Worm (Caenorhabditis elegans): ENCODE data around the gene C13E3.1.

Gene C13E3.1

ce11 chrX:8921221-8921620, 28.3 kb downstream of the C13E3.1 start:
- no peak for TF ChIP-seq nhr-237 (tag; optimal IDR thresholded peaks at IDR 0.05)
- no peak for TF ChIP-seq mls-2 (tag; optimal IDR thresholded peaks at IDR 0.05)
- no peak for TF ChIP-seq lin-32 (GFP tag; optimal IDR thresholded peaks at IDR 0.05)
- TF ChIP-seq nhr-76 (tag; optimal IDR thresholded peaks at IDR 0.05): no peak
- TF ChIP-seq tbx-8 (GFP tag; optimal IDR thresholded peaks at IDR 0.05): no peak
- no peak for TF ChIP-seq snpc-4 (tag; optimal IDR thresholded peaks at IDR 0.05)
- TF ChIP-seq mep-1 (tag; optimal IDR thresholded peaks at IDR 0.05): no peak
- TF ChIP-seq ceh-39 (tag; optimal IDR thresholded peaks at IDR 0.05): no peak
- TF ChIP-seq elt-1 (tag; optimal IDR thresholded peaks at IDR 0.05; ENCODE audit: borderline replicate concordance, insufficient read depth): no peak
- TF ChIP-seq unc-62 (GFP tag; optimal IDR thresholded peaks at IDR 0.05): no peak
- TF ChIP-seq drap-1 (GFP tag; optimal IDR thresholded peaks at IDR 0.05): no peak
- no peak for TF ChIP-seq mab-5 (tag; optimal IDR thresholded peaks at IDR 0.05)
- TF ChIP-seq pha-4 (tag; optimal IDR thresholded peaks at IDR 0.05): no peak

ce11 chrX:8925443-8925842, 32.5 kb downstream of the C13E3.1 start:
- TF ChIP-seq ham-2 (GFP tag; optimal IDR thresholded peaks at IDR 0.05) (peak; percentile 25), lin-32 (GFP tag; optimal IDR thresholded peaks at IDR 0.05) (no peak), snpc-4 (tag; optimal IDR thresholded peaks at IDR 0.05) (no peak), lsy-2 (tag; optimal IDR thresholded peaks at IDR 0.05) (no peak), ceh-83 (GFP tag; optimal IDR thresholded peaks at IDR 0.05) (peak; percentile 76), sem-2 (GFP tag; optimal IDR thresholded peaks at IDR 0.05) (no peak), blmp-1 (tag; optimal IDR thresholded peaks at IDR 0.05) (no peak), cnd-1 (tag; optimal IDR thresholded peaks at IDR 0.05) (peak; percentile 24), nhr-28 (tag; optimal IDR thresholded peaks at IDR 0.05) (no peak), M03D4.4 (tag; optimal IDR thresholded peaks at IDR 0.05) (peak; percentile 20), elt-3 (tag; optimal IDR thresholded peaks at IDR 0.05) (no peak), ces-1 (GFP tag; optimal IDR thresholded peaks at IDR 0.05) (no peak), unc-39 (tag; optimal IDR thresholded peaks at IDR 0.05) (no peak), mep-1 (tag; optimal IDR thresholded peaks at IDR 0.05) (no peak), unc-120 (tag; optimal IDR thresholded peaks at IDR 0.05; ENCODE audit: poor library complexity, severe bottlenecking) (no peak), bed-3 (GFP tag; optimal IDR thresholded peaks at IDR 0.05) (peak; percentile 23), ceh-39 (tag; optimal IDR thresholded peaks at IDR 0.05) (no peak), zip-8 (tag; optimal IDR thresholded peaks at IDR 0.05) (no peak), hlh-1 (tag; optimal IDR thresholded peaks at IDR 0.05) (no peak), mab-5 (tag; optimal IDR thresholded peaks at IDR 0.05) (no peak), lin-13 (tag; optimal IDR thresholded peaks at IDR 0.05) (no peak), elt-1 (tag; optimal IDR thresholded peaks at IDR 0.05; ENCODE audit: borderline replicate concordance, insufficient read depth) (no peak), flh-1 (GFP tag; optimal IDR thresholded peaks at IDR 0.05) (no peak), ceh-43 (GFP tag; optimal IDR thresholded peaks at IDR 0.05) (peak; percentile 50), tbx-8 (GFP tag; optimal IDR thresholded peaks at IDR 0.05) (no peak), ztf-11 (tag; optimal IDR thresholded peaks at IDR 0.05) (no peak), unc-62 (GFP tag; optimal IDR thresholded peaks at IDR 0.05) (no peak), nhr-76 (tag; optimal IDR thresholded peaks at IDR 0.05) (no peak), pha-4 (tag; optimal IDR thresholded peaks at IDR 0.05) (no peak), sptf-1 (tag; optimal IDR thresholded peaks at IDR 0.05) (no peak), nhr-2 (tag; optimal IDR thresholded peaks at IDR 0.05) (no peak), nhr-237 (tag; optimal IDR thresholded peaks at IDR 0.05) (no peak)

ce11 chrX:8926341-8926740, 33.4 kb downstream of the C13E3.1 start:
- no peak for TF ChIP-seq elt-1 (tag; optimal IDR thresholded peaks at IDR 0.05; ENCODE audit: borderline replicate concordance, insufficient read depth)
- TF ChIP-seq mep-1 (tag; optimal IDR thresholded peaks at IDR 0.05): no peak
- TF ChIP-seq unc-39 (tag; optimal IDR thresholded peaks at IDR 0.05): no peak
- no peak for TF ChIP-seq flh-1 (GFP tag; optimal IDR thresholded peaks at IDR 0.05)
- TF ChIP-seq ztf-11 (tag; optimal IDR thresholded peaks at IDR 0.05): no peak
- no peak for TF ChIP-seq lin-32 (GFP tag; optimal IDR thresholded peaks at IDR 0.05)
- TF ChIP-seq zip-8 (tag; optimal IDR thresholded peaks at IDR 0.05): no peak
- no peak for TF ChIP-seq ceh-43 (GFP tag; optimal IDR thresholded peaks at IDR 0.05)
- TF ChIP-seq ceh-83 (GFP tag; optimal IDR thresholded peaks at IDR 0.05): no peak
- TF ChIP-seq nhr-28 (tag; optimal IDR thresholded peaks at IDR 0.05): no peak
- TF ChIP-seq mab-5 (tag; optimal IDR thresholded peaks at IDR 0.05): no peak
- TF ChIP-seq lsy-2 (tag; optimal IDR thresholded peaks at IDR 0.05): no peak
- no peak for TF ChIP-seq lin-13 (tag; optimal IDR thresholded peaks at IDR 0.05)
- TF ChIP-seq ceh-39 (tag; optimal IDR thresholded peaks at IDR 0.05): no peak
- TF ChIP-seq elt-3 (tag; optimal IDR thresholded peaks at IDR 0.05): no peak
- TF ChIP-seq nhr-237 (tag; optimal IDR thresholded peaks at IDR 0.05): no peak
- TF ChIP-seq sem-2 (GFP tag; optimal IDR thresholded peaks at IDR 0.05): no peak
- no peak for TF ChIP-seq unc-120 (tag; optimal IDR thresholded peaks at IDR 0.05; ENCODE audit: poor library complexity, severe bottlenecking)
- no peak for TF ChIP-seq nhr-2 (tag; optimal IDR thresholded peaks at IDR 0.05)
